In the genomic region with DNA sequence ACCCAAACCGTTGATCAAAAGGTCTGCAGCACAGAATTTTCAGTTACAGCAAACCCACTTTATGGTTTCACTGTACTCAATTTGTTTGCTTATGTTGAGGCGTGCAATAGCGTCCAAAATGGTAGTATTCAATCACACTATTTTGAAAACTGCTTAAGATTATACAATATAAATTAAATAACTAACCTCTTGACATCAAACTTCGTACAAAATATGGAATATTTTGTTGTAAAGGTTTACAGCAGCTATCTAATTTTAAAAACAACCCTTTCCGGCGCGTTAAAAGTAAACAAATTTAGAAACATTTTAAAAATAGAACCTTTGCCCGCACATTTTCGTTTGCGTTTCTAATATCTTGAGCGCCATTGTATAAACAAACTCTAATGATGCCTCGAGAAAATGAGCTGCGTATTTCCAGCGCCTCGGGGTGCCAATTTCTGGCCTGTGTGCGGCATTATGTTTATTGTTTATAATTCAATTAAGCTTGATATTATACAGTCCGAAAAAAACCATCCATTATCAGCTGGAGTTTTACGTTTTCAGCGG, we compare ENCODE assay signal across 1 fruit fly cellular context.
A peak's percentile ranks its signal among the peaks of the same experiment; 100 is the strongest.
TF ChIP-seq lines count a peak whose summit lies in the region.

No protein-coding gene starts in this region.

TF ChIP-seq in whole organism, embryonic, 481 proteins besides CTCF, POLR2A, EP300 and RAD21 (continued from another document and continues in another):
- no peak for TF ChIP-seq D (optimal IDR thresholded peaks at IDR 0.05; lab: Kevin White, UChicago)
- TF ChIP-seq D (GFP tag; optimal IDR thresholded peaks at IDR 0.05; lab: Kevin White, UChicago) = peak; percentile 11
- TF ChIP-seq Hr3 (GFP tag; optimal IDR thresholded peaks at IDR 0.05; lab: Kevin White, UChicago) = no peak
- TF ChIP-seq sna (GFP tag; IDR thresholded peaks at IDR 0.05; lab: Robert Waterston, UW; ENCODE audit: partially characterized antibody) = no peak
- TF ChIP-seq otp (GFP tag; IDR thresholded peaks at IDR 0.05; lab: Robert Waterston, UW) = no peak
- 0 out of 2 replicates have a peak, but pooled peaks have one; percentile 13 for TF ChIP-seq CG4404 (GFP tag; IDR thresholded peaks at IDR 0.05; lab: Robert Waterston, UW)
- TF ChIP-seq ase (GFP tag; IDR thresholded peaks at IDR 0.05; lab: Robert Waterston, UW) = no peak
- no peak for TF ChIP-seq CG1233 (GFP tag; optimal IDR thresholded peaks at IDR 0.05; lab: Kevin White, UChicago)
- no peak for TF ChIP-seq CG13296 (GFP tag; optimal IDR thresholded peaks at IDR 0.05; lab: Kevin White, UChicago)
- TF ChIP-seq jigr1 (GFP tag; IDR thresholded peaks at IDR 0.05; lab: Robert Waterston, UW) = no peak
- TF ChIP-seq CG12299 (tag; optimal IDR thresholded peaks at IDR 0.05; lab: Kevin White, UChicago) = no peak
- TF ChIP-seq gsb (GFP tag; IDR thresholded peaks at IDR 0.05; lab: Robert Waterston, UW) = no peak
- no peak for TF ChIP-seq cas (GFP tag; IDR thresholded peaks at IDR 0.05; lab: Robert Waterston, UW)
- no peak for TF ChIP-seq NC2β (GFP tag; optimal IDR thresholded peaks at IDR 0.05; lab: Kevin White, UChicago)
- no peak for TF ChIP-seq Six4 (GFP tag; optimal IDR thresholded peaks at IDR 0.05; lab: Kevin White, UChicago)
- no peak for TF ChIP-seq fd102C (GFP tag; optimal IDR thresholded peaks at IDR 0.05; lab: Kevin White, UChicago)
- TF ChIP-seq hbn (GFP tag; IDR thresholded peaks at IDR 0.05; lab: Robert Waterston, UW; ENCODE audit: partially characterized antibody) = no peak
- TF ChIP-seq pb (GFP tag; optimal IDR thresholded peaks at IDR 0.05; lab: Kevin White, UChicago) = no peak
- TF ChIP-seq CG9727 (GFP tag; optimal IDR thresholded peaks at IDR 0.05; lab: Kevin White, UChicago) = peak; percentile 25
- TF ChIP-seq wor (GFP tag; IDR thresholded peaks at IDR 0.05; lab: Robert Waterston, UW) = no peak
- TF ChIP-seq Myb (GFP tag; optimal IDR thresholded peaks at IDR 0.05; lab: Kevin White, UChicago) = peak; percentile 4
- no peak for TF ChIP-seq disco-r (GFP tag; optimal IDR thresholded peaks at IDR 0.05; lab: Kevin White, UChicago)
- TF ChIP-seq CG14965 (GFP tag; optimal IDR thresholded peaks at IDR 0.05; lab: Kevin White, UChicago; ENCODE audit: borderline replicate concordance) = no peak
- no peak for TF ChIP-seq Bteb2 (GFP tag; optimal IDR thresholded peaks at IDR 0.05; lab: Kevin White, UChicago)
- TF ChIP-seq CG17568 (GFP tag; optimal IDR thresholded peaks at IDR 0.05; lab: Kevin White, UChicago) = no peak
- no peak for TF ChIP-seq aop (GFP tag; IDR thresholded peaks at IDR 0.05; lab: Robert Waterston, UW)
- TF ChIP-seq Optix (GFP tag; IDR thresholded peaks at IDR 0.05; lab: Robert Waterston, UW) = no peak
- no peak for TF ChIP-seq MBD-R2 (GFP tag; IDR thresholded peaks at IDR 0.05; lab: Robert Waterston, UW)
- TF ChIP-seq CHES-1-like (GFP tag; optimal IDR thresholded peaks at IDR 0.05; lab: Kevin White, UChicago) = peak; percentile 13
- TF ChIP-seq seq (GFP tag; IDR thresholded peaks at IDR 0.05; lab: Robert Waterston, UW) = peak; percentile 7; the same call in 1 of the 2 replicates
- TF ChIP-seq CG10147 (GFP tag; optimal IDR thresholded peaks at IDR 0.05; lab: Kevin White, UChicago) = no peak
- no peak for TF ChIP-seq tup (GFP tag; optimal IDR thresholded peaks at IDR 0.05; lab: Kevin White, UChicago)
- TF ChIP-seq pho (GFP tag; optimal IDR thresholded peaks at IDR 0.05; lab: Kevin White, UChicago) = no peak
- TF ChIP-seq phol (tag; optimal IDR thresholded peaks at IDR 0.05; lab: Kevin White, UChicago) = no peak
- TF ChIP-seq CG14050 (GFP tag; IDR thresholded peaks at IDR 0.05; lab: Robert Waterston, UW) = no peak
- TF ChIP-seq Atf-2 (GFP tag; optimal IDR thresholded peaks at IDR 0.05; lab: Kevin White, UChicago) = no peak
- TF ChIP-seq CG33213 (GFP tag; optimal IDR thresholded peaks at IDR 0.05; lab: Kevin White, UChicago) = peak; percentile 4
- TF ChIP-seq dm (GFP tag; optimal IDR thresholded peaks at IDR 0.05; lab: Kevin White, UChicago) = no peak
- no peak for TF ChIP-seq CG10543 (GFP tag; optimal IDR thresholded peaks at IDR 0.05; lab: Kevin White, UChicago)
- no peak for TF ChIP-seq ttk (GFP tag; IDR thresholded peaks at IDR 0.05; lab: Robert Waterston, UW)
- TF ChIP-seq fu2 (GFP tag; optimal IDR thresholded peaks at IDR 0.05; lab: Kevin White, UChicago) = no peak
- TF ChIP-seq CG13123 (GFP tag; optimal IDR thresholded peaks at IDR 0.05; lab: Kevin White, UChicago) = no peak
- TF ChIP-seq CG6791 (GFP tag; IDR thresholded peaks at IDR 0.05; lab: Robert Waterston, UW; ENCODE audit: partially characterized antibody) = no peak
- no peak for TF ChIP-seq amos (GFP tag; IDR thresholded peaks at IDR 0.05; lab: Robert Waterston, UW; ENCODE audit: partially characterized antibody)
- no peak for TF ChIP-seq Hsf (GFP tag; optimal IDR thresholded peaks at IDR 0.05; lab: Kevin White, UChicago)
- TF ChIP-seq CG6765 (GFP tag; optimal IDR thresholded peaks at IDR 0.05; lab: Kevin White, UChicago) = peak; percentile 23
- no peak for TF ChIP-seq sqz (GFP tag; optimal IDR thresholded peaks at IDR 0.05; lab: Kevin White, UChicago)
- no peak for TF ChIP-seq CG7839 (tag; optimal IDR thresholded peaks at IDR 0.05; lab: Kevin White, UChicago)
- TF ChIP-seq GATAe (GFP tag; conservative IDR thresholded peaks at IDR 0.05; lab: Robert Waterston, UW) = no peak
- no peak for TF ChIP-seq CG6254 (GFP tag; optimal IDR thresholded peaks at IDR 0.05; lab: Kevin White, UChicago)
- TF ChIP-seq lmd (GFP tag; IDR thresholded peaks at IDR 0.05; lab: Robert Waterston, UW) = no peak; the same call in 1 of the 2 replicates
- no peak for TF ChIP-seq CG12219 (GFP tag; optimal IDR thresholded peaks at IDR 0.05; lab: Kevin White, UChicago)
- TF ChIP-seq CG1602 (GFP tag; optimal IDR thresholded peaks at IDR 0.05; lab: Kevin White, UChicago) = no peak
- TF ChIP-seq lab (GFP tag; optimal IDR thresholded peaks at IDR 0.05; lab: Kevin White, UChicago) = no peak
- no peak for TF ChIP-seq danr (GFP tag; IDR thresholded peaks at IDR 0.05; lab: Robert Waterston, UW)
- TF ChIP-seq kni (GFP tag; optimal IDR thresholded peaks at IDR 0.05; lab: Kevin White, UChicago) = no peak
- no peak for TF ChIP-seq Mad (GFP tag; optimal IDR thresholded peaks at IDR 0.05; lab: Kevin White, UChicago)
- TF ChIP-seq rib (GFP tag; IDR thresholded peaks at IDR 0.05; lab: Robert Waterston, UW) = no peak
- TF ChIP-seq crp (GFP tag; optimal IDR thresholded peaks at IDR 0.05; lab: Kevin White, UChicago) = peak in 1 of 2 experiments; percentile 61
- no peak for TF ChIP-seq CG12155 (GFP tag; optimal IDR thresholded peaks at IDR 0.05; lab: Kevin White, UChicago)
- TF ChIP-seq CG6854 (GFP tag; optimal IDR thresholded peaks at IDR 0.05; lab: Kevin White, UChicago) = no peak
- no peak for TF ChIP-seq CG4328 (GFP tag; optimal IDR thresholded peaks at IDR 0.05; lab: Kevin White, UChicago)
- TF ChIP-seq h (optimal IDR thresholded peaks at IDR 0.05; lab: Kevin White, UChicago) = no peak
- no peak for TF ChIP-seq ash1 (GFP tag; optimal IDR thresholded peaks at IDR 0.05; lab: Kevin White, UChicago)
- no peak for TF ChIP-seq Aef1 (GFP tag; IDR thresholded peaks at IDR 0.05; lab: Robert Waterston, UW)
- no peak for TF ChIP-seq HmgD (GFP tag; optimal IDR thresholded peaks at IDR 0.05; lab: Kevin White, UChicago)
- peak; percentile 10 for TF ChIP-seq gcm2 (GFP tag; optimal IDR thresholded peaks at IDR 0.05; lab: Kevin White, UChicago)
- TF ChIP-seq CG9437 (GFP tag; optimal IDR thresholded peaks at IDR 0.05; lab: Kevin White, UChicago) = peak; percentile 24
- no peak for TF ChIP-seq bsh (GFP tag; optimal IDR thresholded peaks at IDR 0.05; lab: Kevin White, UChicago)
- TF ChIP-seq Camta (GFP tag; optimal IDR thresholded peaks at IDR 0.05; lab: Kevin White, UChicago) = no peak
- no peak for TF ChIP-seq Ssrp (tag; optimal IDR thresholded peaks at IDR 0.05; lab: Kevin White, UChicago)
- TF ChIP-seq CG11456 (GFP tag; IDR thresholded peaks at IDR 0.05; lab: Robert Waterston, UW) = no peak
- TF ChIP-seq CG12391 (tag; optimal IDR thresholded peaks at IDR 0.05; lab: Kevin White, UChicago) = peak; percentile 2
- TF ChIP-seq CG17912 (GFP tag; optimal IDR thresholded peaks at IDR 0.05; lab: Kevin White, UChicago) = no peak
- TF ChIP-seq CG7745 (tag; optimal IDR thresholded peaks at IDR 0.05; lab: Kevin White, UChicago) = no peak
- TF ChIP-seq cato (GFP tag; optimal IDR thresholded peaks at IDR 0.05; lab: Kevin White, UChicago; ENCODE audit: borderline replicate concordance) = no peak
- TF ChIP-seq CG31365 (tag; optimal IDR thresholded peaks at IDR 0.05; lab: Kevin White, UChicago) = no peak
- TF ChIP-seq jumu (GFP tag; optimal IDR thresholded peaks at IDR 0.05; lab: Kevin White, UChicago) = peak; percentile 25
- TF ChIP-seq sc (optimal IDR thresholded peaks at IDR 0.05; lab: Kevin White, UChicago) = no peak
- no peak for TF ChIP-seq sc (GFP tag; optimal IDR thresholded peaks at IDR 0.05; lab: Kevin White, UChicago)
- no peak for TF ChIP-seq exex (tag; optimal IDR thresholded peaks at IDR 0.05; lab: Kevin White, UChicago)
- TF ChIP-seq CG12769 (tag; optimal IDR thresholded peaks at IDR 0.05; lab: Kevin White, UChicago) = no peak
- no peak for TF ChIP-seq HmgZ (tag; optimal IDR thresholded peaks at IDR 0.05; lab: Kevin White, UChicago)
- TF ChIP-seq slp2 (GFP tag; optimal IDR thresholded peaks at IDR 0.05; lab: Kevin White, UChicago) = no peak
- no peak for TF ChIP-seq Dek (tag; optimal IDR thresholded peaks at IDR 0.05; lab: Kevin White, UChicago)
- TF ChIP-seq E2f1 (GFP tag; IDR thresholded peaks at IDR 0.05; lab: Robert Waterston, UW) = no peak
- TF ChIP-seq bcd (GFP tag; optimal IDR thresholded peaks at IDR 0.05; lab: Kevin White, UChicago) = no peak
- no peak for TF ChIP-seq bbx (GFP tag; IDR thresholded peaks at IDR 0.05; lab: Robert Waterston, UW; ENCODE audit: partially characterized antibody)
- peak; percentile 50 for TF ChIP-seq sens (GFP tag; lab: Kevin White, UChicago)
- TF ChIP-seq CG7987 (GFP tag; optimal IDR thresholded peaks at IDR 0.05; lab: Kevin White, UChicago) = no peak
- no peak for TF ChIP-seq Drgx (GFP tag; IDR thresholded peaks at IDR 0.05; lab: Robert Waterston, UW)
- TF ChIP-seq CG32767 (GFP tag; IDR thresholded peaks at IDR 0.05; lab: Robert Waterston, UW) = no peak
- no peak for TF ChIP-seq CG17612 (GFP tag; IDR thresholded peaks at IDR 0.05; lab: Robert Waterston, UW)
- peak; percentile 13 for TF ChIP-seq CG10979 (tag; optimal IDR thresholded peaks at IDR 0.05; lab: Kevin White, UChicago)
- no peak for TF ChIP-seq shn (GFP tag; optimal IDR thresholded peaks at IDR 0.05; lab: Kevin White, UChicago)
- TF ChIP-seq CG2889 (GFP tag; IDR thresholded peaks at IDR 0.05; lab: Robert Waterston, UW) = no peak
- TF ChIP-seq CG8924 (tag; optimal IDR thresholded peaks at IDR 0.05; lab: Kevin White, UChicago) = peak; percentile 34
- no peak for TF ChIP-seq usp (GFP tag; optimal IDR thresholded peaks at IDR 0.05; lab: Kevin White, UChicago)
- TF ChIP-seq NfI (GFP tag; optimal IDR thresholded peaks at IDR 0.05; lab: Kevin White, UChicago) = peak; percentile 11
- TF ChIP-seq Jarid2 (GFP tag; optimal IDR thresholded peaks at IDR 0.05; lab: Kevin White, UChicago) = no peak
- TF ChIP-seq CG6689 (GFP tag; IDR thresholded peaks at IDR 0.05; lab: Robert Waterston, UW) = no peak
- TF ChIP-seq CG14710 (tag; optimal IDR thresholded peaks at IDR 0.05; lab: Kevin White, UChicago) = peak; percentile 1
- no peak for TF ChIP-seq CG6654 (GFP tag; optimal IDR thresholded peaks at IDR 0.05; lab: Kevin White, UChicago)
- no peak for TF ChIP-seq CG16815 (GFP tag; optimal IDR thresholded peaks at IDR 0.05; lab: Kevin White, UChicago)
- no peak for TF ChIP-seq CG2199 (GFP tag; IDR thresholded peaks at IDR 0.05; lab: Robert Waterston, UW)
- TF ChIP-seq CG17385 (GFP tag; optimal IDR thresholded peaks at IDR 0.05; lab: Kevin White, UChicago) = no peak
- TF ChIP-seq CG1647 (GFP tag; optimal IDR thresholded peaks at IDR 0.05; lab: Kevin White, UChicago) = no peak
- no peak for TF ChIP-seq CG16779 (GFP tag; IDR thresholded peaks at IDR 0.05; lab: Robert Waterston, UW)
- TF ChIP-seq nmo (GFP tag; optimal IDR thresholded peaks at IDR 0.05; lab: Kevin White, UChicago) = no peak
- TF ChIP-seq zen (tag; optimal IDR thresholded peaks at IDR 0.05; lab: Kevin White, UChicago) = peak; percentile 13
- TF ChIP-seq CG1792 (GFP tag; optimal IDR thresholded peaks at IDR 0.05; lab: Kevin White, UChicago) = no peak
- no peak for TF ChIP-seq ERR (GFP tag; optimal IDR thresholded peaks at IDR 0.05; lab: Kevin White, UChicago)
- TF ChIP-seq inv (GFP tag; IDR thresholded peaks at IDR 0.05; lab: Robert Waterston, UW; ENCODE audit: partially characterized antibody) = no peak
- peak; percentile 36 for TF ChIP-seq Med (GFP tag; lab: Kevin White, UChicago)
- TF ChIP-seq Chrac-16 (GFP tag; optimal IDR thresholded peaks at IDR 0.05; lab: Kevin White, UChicago) = no peak
- no peak for TF ChIP-seq pzg (GFP tag; optimal IDR thresholded peaks at IDR 0.05; lab: Kevin White, UChicago)
- TF ChIP-seq knrl (GFP tag; IDR thresholded peaks at IDR 0.05; lab: Robert Waterston, UW; ENCODE audit: partially characterized antibody) = 0 out of 3 replicates have a peak, but pooled peaks have one; percentile 3
- no peak for TF ChIP-seq unc-4 (GFP tag; IDR thresholded peaks at IDR 0.05; lab: Robert Waterston, UW; ENCODE audit: partially characterized antibody)
- TF ChIP-seq CG2120 (GFP tag; optimal IDR thresholded peaks at IDR 0.05; lab: Kevin White, UChicago) = peak; percentile 4
- no peak for TF ChIP-seq gcm (GFP tag; optimal IDR thresholded peaks at IDR 0.05; lab: Kevin White, UChicago)
- no peak for TF ChIP-seq Eip74EF (GFP tag; optimal IDR thresholded peaks at IDR 0.05; lab: Kevin White, UChicago)
- TF ChIP-seq trh (GFP tag; optimal IDR thresholded peaks at IDR 0.05; lab: Kevin White, UChicago) = no peak
- no peak for TF ChIP-seq zfh2 (GFP tag; optimal IDR thresholded peaks at IDR 0.05; lab: Kevin White, UChicago)
- no peak for TF ChIP-seq Sry-β (GFP tag; optimal IDR thresholded peaks at IDR 0.05; lab: Kevin White, UChicago)
- TF ChIP-seq CG10565 (GFP tag; optimal IDR thresholded peaks at IDR 0.05; lab: Kevin White, UChicago) = no peak
- TF ChIP-seq grn (GFP tag; optimal IDR thresholded peaks at IDR 0.05; lab: Kevin White, UChicago) = no peak
- TF ChIP-seq CG8478 (optimal IDR thresholded peaks at IDR 0.05; lab: Kevin White, UChicago) = no peak
- no peak for TF ChIP-seq CG9932 (GFP tag; IDR thresholded peaks at IDR 0.05; lab: Robert Waterston, UW)
- no peak for TF ChIP-seq CG14441 (GFP tag; IDR thresholded peaks at IDR 0.05; lab: Robert Waterston, UW)
- no peak for TF ChIP-seq btn (GFP tag; optimal IDR thresholded peaks at IDR 0.05; lab: Kevin White, UChicago)
- no peak for TF ChIP-seq lola (GFP tag; optimal IDR thresholded peaks at IDR 0.05; lab: Kevin White, UChicago)
- TF ChIP-seq CG31388 (GFP tag; optimal IDR thresholded peaks at IDR 0.05; lab: Kevin White, UChicago) = no peak
